Fruit fly (Drosophila melanogaster) whole organism, embryonic: ENCODE data around the gene CG5793.

Experiments
- Blimp-1 ChIP-seq: fragments of 200-800 bp; sonication (Bioruptor generic); optimal IDR thresholded peaks from 3 replicates; lab custom pipeline; 2018; ENCODE audit warnings: missing biosample characterization, missing genetic modification characterization, mild to moderate bottlenecking, moderate library complexity, missing genetic modification reagents
- Bteb2 ChIP-seq: fragments of 200-800 bp; sonication (Bioruptor generic); optimal IDR thresholded peaks from 2 replicates; lab custom pipeline; 2016; ENCODE audit warnings: missing biosample characterization, missing genetic modification characterization
- CG10147 ChIP-seq: fragments of 200-800 bp; sonication (Bioruptor generic); optimal IDR thresholded peaks from 2 replicates; lab custom pipeline; 2019; ENCODE audit warnings: missing biosample characterization, mild to moderate bottlenecking, missing genetic modification characterization, moderate library complexity
- CG10267 ChIP-seq: fragments of 200-800 bp; sonication (Bioruptor generic); optimal IDR thresholded peaks from 2 replicates; lab custom pipeline; 2018; ENCODE audit warnings: missing biosample characterization, mild to moderate bottlenecking, missing genetic modification characterization, moderate library complexity
- CG11456 ChIP-seq: fragments of 200-800 bp; sonication (Bioruptor generic); IDR thresholded peaks from 3 replicates; pipeline ENCODE4 v1.3.6; 2022; ENCODE audit warnings: missing biosample characterization, missing genetic modification characterization
- CG11723 ChIP-seq: fragments of 200-800 bp; sonication (Bioruptor generic); optimal IDR thresholded peaks from 2 replicates; lab custom pipeline; 2017; ENCODE audit warnings: missing biosample characterization, mild to moderate bottlenecking, missing genetic modification characterization
- CG12391 ChIP-seq: fragments of 200-800 bp; sonication (Bioruptor generic); optimal IDR thresholded peaks from 3 replicates; lab custom pipeline; 2018; ENCODE audit warnings: missing biosample characterization, mild to moderate bottlenecking, missing genetic modification characterization, moderate library complexity
- CG13123 ChIP-seq: fragments of 200-800 bp; sonication (Bioruptor generic); optimal IDR thresholded peaks from 2 replicates; lab custom pipeline; 2016; ENCODE audit warnings: missing biosample characterization, missing genetic modification characterization
- CG14965 ChIP-seq: fragments of 200-800 bp; sonication (Bioruptor generic); optimal IDR thresholded peaks from 2 replicates; lab custom pipeline; 2016; ENCODE audit warnings: missing biosample characterization, missing genetic modification characterization, borderline replicate concordance
- CG1529 ChIP-seq: fragments of 200-800 bp; sonication (Bioruptor generic); optimal IDR thresholded peaks from 3 replicates; lab custom pipeline; 2018; ENCODE audit warnings: missing biosample characterization, missing genetic modification characterization
- CG15514 ChIP-seq: fragments of 200-800 bp; sonication (Bioruptor generic); optimal IDR thresholded peaks from 3 replicates; lab custom pipeline; 2017; ENCODE audit warnings: missing biosample characterization, missing genetic modification characterization, mild to moderate bottlenecking, moderate library complexity, missing genetic modification reagents
- CG1602 ChIP-seq: fragments of 200-800 bp; sonication (Bioruptor generic); optimal IDR thresholded peaks from 3 replicates; lab custom pipeline; 2016; ENCODE audit warnings: missing biosample characterization, missing genetic modification characterization
- CG18262 ChIP-seq: fragments of 200-800 bp; optimal IDR thresholded peaks from 3 replicates; lab custom pipeline; 2019; ENCODE audit warnings: missing biosample characterization, mild to moderate bottlenecking, missing genetic modification characterization, moderate library complexity
- CG2129 ChIP-seq: fragments of 200-800 bp; sonication (Bioruptor generic); IDR thresholded peaks from 2 replicates; pipeline ENCODE4 v1.3.6; 2022; ENCODE audit warnings: missing biosample characterization, missing genetic modification characterization; ENCODE audit not compliant: partially characterized antibody
- CG3065 ChIP-seq: fragments of 200-800 bp; sonication (Bioruptor generic); optimal IDR thresholded peaks from 2 replicates; lab custom pipeline; 2016; ENCODE audit warnings: missing biosample characterization, missing genetic modification characterization
- CG31224 ChIP-seq: fragments of 200-800 bp; sonication (Bioruptor generic); IDR thresholded peaks from 2 replicates; pipeline ENCODE4 v1.3.6; 2022; ENCODE audit warnings: missing biosample characterization, missing genetic modification characterization
- CG31441 ChIP-seq: fragments of 200-800 bp; sonication (Bioruptor generic); IDR thresholded peaks from 2 replicates; pipeline ENCODE4 v1.3.6; 2022; ENCODE audit warnings: missing biosample characterization, missing genetic modification characterization
- CG3847 ChIP-seq: fragments of 200-800 bp; sonication (Bioruptor generic); IDR thresholded peaks from 2 replicates; pipeline ENCODE4 v1.3.6; 2022; ENCODE audit warnings: missing biosample characterization, missing genetic modification characterization
- CG5245 ChIP-seq: fragments of 200-800 bp; sonication (Bioruptor generic); optimal IDR thresholded peaks from 3 replicates; lab custom pipeline; 2016; ENCODE audit warnings: missing biosample characterization, missing genetic modification characterization
- CG7839 ChIP-seq: fragments of 200-800 bp; sonication (Bioruptor generic); optimal IDR thresholded peaks from 3 replicates; lab custom pipeline; 2018; ENCODE audit warnings: missing biosample characterization, mild to moderate bottlenecking, missing genetic modification characterization, moderate library complexity
- CG9215 ChIP-seq: fragments of 200-800 bp; sonication (Bioruptor generic); IDR thresholded peaks from 2 replicates; pipeline ENCODE4 v1.3.6; 2022; ENCODE audit warnings: missing biosample characterization, missing genetic modification characterization
- D19B ChIP-seq: fragments of 200-800 bp; sonication (Bioruptor generic); optimal IDR thresholded peaks from 2 replicates; lab custom pipeline; 2017; ENCODE audit warnings: missing biosample characterization, mild to moderate bottlenecking, missing genetic modification characterization
- Doc3 ChIP-seq: fragments of 200-800 bp; sonication (Bioruptor generic); IDR thresholded peaks from 3 replicates; pipeline ENCODE4 v1.3.6; 2022; ENCODE audit warnings: missing biosample characterization, missing genetic modification characterization; ENCODE audit not compliant: partially characterized antibody
- Dp ChIP-seq: fragments of 200-800 bp; sonication (Bioruptor generic); optimal IDR thresholded peaks from 2 replicates; lab custom pipeline; 2018; ENCODE audit warnings: missing biosample characterization, mild to moderate bottlenecking, missing genetic modification characterization, moderate library complexity
- Fer1 ChIP-seq: fragments of 200-800 bp; sonication (Bioruptor generic); optimal IDR thresholded peaks from 2 replicates; lab custom pipeline; 2017; ENCODE audit warnings: missing biosample characterization, mild to moderate bottlenecking, missing genetic modification characterization
- HLH54F ChIP-seq: fragments of 200-800 bp; sonication (Bioruptor generic); optimal IDR thresholded peaks from 3 replicates; lab custom pipeline; 2016; ENCODE audit warnings: missing biosample characterization, missing genetic modification characterization
- Nf-YB ChIP-seq: fragments of 200-800 bp; sonication (Bioruptor generic); optimal IDR thresholded peaks from 3 replicates; lab custom pipeline; 2019; ENCODE audit warnings: missing biosample characterization, mild to moderate bottlenecking, missing genetic modification characterization, moderate library complexity
- Opbp ChIP-seq: fragments of 200-800 bp; sonication (Bioruptor generic); IDR thresholded peaks from 3 replicates; pipeline ENCODE4 v1.3.6; 2022; ENCODE audit warnings: missing biosample characterization, missing genetic modification characterization; ENCODE audit not compliant: partially characterized antibody
- Six4 ChIP-seq: fragments of 200-800 bp; sonication (Bioruptor generic); optimal IDR thresholded peaks from 2 replicates; lab custom pipeline; 2016; ENCODE audit warnings: missing biosample characterization, missing genetic modification characterization
- Ssrp ChIP-seq: fragments of 200-800 bp; sonication (Bioruptor generic); optimal IDR thresholded peaks from 2 replicates; lab custom pipeline; 2018; ENCODE audit warnings: missing biosample characterization, mild to moderate bottlenecking, missing genetic modification characterization, moderate library complexity
- Vsx1 ChIP-seq: fragments of 200-800 bp; sonication (Bioruptor generic); optimal IDR thresholded peaks from 2 replicates; lab custom pipeline; 2017; ENCODE audit warnings: missing biosample characterization, mild to moderate bottlenecking, missing genetic modification characterization, missing genetic modification reagents
- amos ChIP-seq: fragments of 200-800 bp; sonication (Bioruptor generic); IDR thresholded peaks from 2 replicates; pipeline ENCODE4 v1.3.6; 2022; ENCODE audit warnings: missing biosample characterization, missing genetic modification characterization; ENCODE audit not compliant: partially characterized antibody
- bcd ChIP-seq: fragments of 200-800 bp; sonication (Bioruptor generic); optimal IDR thresholded peaks from 2 replicates; lab custom pipeline; 2017; ENCODE audit warnings: missing biosample characterization, mild to moderate bottlenecking, missing genetic modification characterization
- bsh ChIP-seq, 2 experiments: fragments of 200-800 bp; sonication (Bioruptor generic); optimal IDR thresholded peaks; 2 replicates each; lab custom pipeline; 2017 to 2018; ENCODE audit warnings: mild to moderate bottlenecking in 2 of 2, missing biosample characterization in 2 of 2, missing genetic modification characterization in 2 of 2, moderate library complexity in 1 of 2
- chm ChIP-seq: fragments of 200-800 bp; sonication (Bioruptor generic); IDR thresholded peaks from 2 replicates; pipeline ENCODE4 v1.3.6; 2022; ENCODE audit warnings: missing biosample characterization, missing genetic modification characterization
- crc ChIP-seq: fragments of 200-800 bp; sonication (Bioruptor generic); optimal IDR thresholded peaks from 2 replicates; lab custom pipeline; 2016; ENCODE audit warnings: missing biosample characterization, missing genetic modification characterization
- dmrt99B ChIP-seq: fragments of 200-800 bp; sonication (Bioruptor generic); optimal IDR thresholded peaks from 2 replicates; lab custom pipeline; 2018; ENCODE audit warnings: missing biosample characterization, mild to moderate bottlenecking, missing genetic modification characterization, moderate library complexity
- fu2 ChIP-seq: fragments of 200-800 bp; sonication (Bioruptor generic); optimal IDR thresholded peaks from 2 replicates; lab custom pipeline; 2016; ENCODE audit warnings: missing biosample characterization, missing genetic modification characterization
- gsb-n ChIP-seq: fragments of 200-800 bp; sonication (Bioruptor generic); optimal IDR thresholded peaks from 3 replicates; lab custom pipeline; 2018; ENCODE audit warnings: missing biosample characterization, mild to moderate bottlenecking, missing genetic modification characterization
- hbn ChIP-seq: fragments of 200-800 bp; sonication (Bioruptor generic); IDR thresholded peaks from 2 replicates; pipeline ENCODE4 v1.3.6; 2022; ENCODE audit warnings: missing biosample characterization, missing genetic modification characterization; ENCODE audit not compliant: partially characterized antibody
- her ChIP-seq: fragments of 200-800 bp; sonication (Bioruptor generic); optimal IDR thresholded peaks from 2 replicates; lab custom pipeline; 2016; ENCODE audit warnings: missing biosample characterization, missing genetic modification characterization
- kay ChIP-seq: fragments of 200-800 bp; sonication (Bioruptor generic); optimal IDR thresholded peaks from 2 replicates; lab custom pipeline; 2016; ENCODE audit warnings: missing biosample characterization, missing genetic modification characterization
- p53 ChIP-seq: fragments of 200-800 bp; sonication (Bioruptor generic); optimal IDR thresholded peaks from 2 replicates; lab custom pipeline; 2016; ENCODE audit warnings: missing biosample characterization, missing genetic modification characterization
- pzg ChIP-seq: fragments of 200-800 bp; sonication (Bioruptor generic); optimal IDR thresholded peaks from 3 replicates; lab custom pipeline; 2018; ENCODE audit warnings: missing biosample characterization, mild to moderate bottlenecking, missing genetic modification characterization, moderate library complexity
- repo ChIP-seq: fragments of 200-800 bp; sonication (Bioruptor generic); optimal IDR thresholded peaks from 2 replicates; lab custom pipeline; 2016; ENCODE audit warnings: missing biosample characterization, missing genetic modification characterization
- scrt ChIP-seq: fragments of 200-800 bp; sonication (Bioruptor generic); optimal IDR thresholded peaks from 2 replicates; lab custom pipeline; 2018; ENCODE audit warnings: missing biosample characterization, mild to moderate bottlenecking, missing genetic modification characterization, moderate library complexity
- sob ChIP-seq: fragments of 200-800 bp; sonication (Bioruptor generic); IDR thresholded peaks from 2 replicates; pipeline ENCODE4 v1.3.6; 2022; ENCODE audit warnings: missing biosample characterization, missing genetic modification characterization
- tx ChIP-seq: fragments of 200-800 bp; sonication (Bioruptor generic); optimal IDR thresholded peaks from 2 replicates; lab custom pipeline; 2016; ENCODE audit warnings: missing biosample characterization, missing genetic modification characterization
- zen ChIP-seq: fragments of 200-800 bp; sonication (Bioruptor generic); optimal IDR thresholded peaks from 3 replicates; lab custom pipeline; 2018; ENCODE audit warnings: missing biosample characterization, mild to moderate bottlenecking, missing genetic modification characterization, moderate library complexity

CG5793 gene

DNA sequence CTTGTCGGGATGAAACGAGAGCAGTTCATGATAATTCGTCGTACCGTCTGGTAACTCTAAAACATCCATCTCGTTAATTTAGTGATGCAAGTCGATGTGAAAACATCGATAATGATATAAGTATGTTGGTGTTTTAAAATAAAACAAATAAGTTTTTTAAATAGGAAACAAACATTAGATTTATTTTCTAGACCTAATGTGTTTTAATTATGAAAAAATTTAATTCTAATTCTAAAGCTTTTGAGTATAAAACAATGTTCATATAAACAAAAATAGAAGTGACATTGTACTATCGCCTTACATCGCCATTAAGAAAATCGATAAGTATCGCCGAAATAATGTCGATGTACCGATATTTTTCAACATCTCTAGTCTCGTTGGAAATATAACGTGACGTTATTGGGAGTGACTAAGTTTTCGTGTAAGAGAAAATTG lies 16.3 kb upstream of the CG5793 start, which contains the start of gene Rab11 (continued):
- TF ChIP-seq bsh (GFP tag; optimal IDR thresholded peaks at IDR 0.05; lab: Kevin White, UChicago) (peak in 1 of 2 experiments; percentile 4), Six4 (GFP tag; lab: Kevin White, UChicago) (peak; percentile 20), CG3847 (peak; percentile 67), Dp (GFP tag; lab: Kevin White, UChicago) (peak; percentile 53), D19B (GFP tag; lab: Kevin White, UChicago) (no peak), hbn (peak; percentile 86), scrt (GFP tag; lab: Kevin White, UChicago) (peak; percentile 10), CG18262 (tag; lab: Kevin White, UChicago) (peak; percentile 63), crc (no peak), repo (GFP tag; lab: Kevin White, UChicago) (no peak), CG5245 (no peak), HLH54F (peak; percentile 41), CG13123 (GFP tag; lab: Kevin White, UChicago) (no peak), bcd (peak; percentile 30), Blimp-1 (GFP tag; lab: Kevin White, UChicago) (peak; percentile 41), Fer1 (GFP tag; lab: Kevin White, UChicago) (peak; percentile 20), Opbp (GFP tag; lab: Robert Waterston, UW) (peak; percentile 80), dmrt99B (peak; percentile 30), kay (peak; percentile 66), CG7839 (tag; lab: Kevin White, UChicago) (peak; percentile 54), Ssrp (tag; lab: Kevin White, UChicago) (peak; percentile 12), CG12391 (tag; lab: Kevin White, UChicago) (peak; percentile 77), Doc3 (GFP tag; lab: Robert Waterston, UW) (peak; percentile 93; the same call in 2 of the 3 replicates), CG31441 (peak; percentile 59; the same call in 1 of the 2 replicates), amos (GFP tag; lab: Robert Waterston, UW) (peak; percentile 91), her (no peak), p53 (no peak), CG11723 (GFP tag; lab: Kevin White, UChicago) (no peak), gsb-n (peak; percentile 15), CG1602 (GFP tag; lab: Kevin White, UChicago) (peak; percentile 11), Bteb2 (GFP tag; lab: Kevin White, UChicago) (peak; percentile 22), CG14965 (GFP tag; lab: Kevin White, UChicago) (no peak), CG11456 (GFP tag; lab: Robert Waterston, UW) (0 out of 3 replicates have a peak, but pooled peaks have one; percentile 45), fu2 (peak; percentile 20), pzg (GFP tag; lab: Kevin White, UChicago) (peak; percentile 58), CG31224 (GFP tag; lab: Robert Waterston, UW) (no peak), tx (GFP tag; lab: Kevin White, UChicago) (peak; percentile 8), chm (no peak), sob (GFP tag; lab: Robert Waterston, UW) (peak; percentile 37; the same call in 1 of the 2 replicates), Vsx1 (GFP tag; lab: Kevin White, UChicago) (peak; percentile 28), zen (peak; percentile 12), CG2129 (GFP tag; lab: Robert Waterston, UW) (peak; percentile 77), CG10147 (peak; percentile 64), CG1529 (GFP tag; lab: Kevin White, UChicago) (no peak), CG9215 (GFP tag; lab: Robert Waterston, UW) (peak; percentile 56; the same call in 1 of the 2 replicates), Nf-YB (no peak), CG3065 (peak; percentile 19), CG10267 (tag; lab: Kevin White, UChicago) (peak; percentile 71), CG15514 (GFP tag; lab: Kevin White, UChicago) (peak; percentile 58)
- TF ChIP-seq, all 482 proteins: peak for 223
